Worm (Caenorhabditis elegans): ENCODE data around the gene clc-20.

DNA sequence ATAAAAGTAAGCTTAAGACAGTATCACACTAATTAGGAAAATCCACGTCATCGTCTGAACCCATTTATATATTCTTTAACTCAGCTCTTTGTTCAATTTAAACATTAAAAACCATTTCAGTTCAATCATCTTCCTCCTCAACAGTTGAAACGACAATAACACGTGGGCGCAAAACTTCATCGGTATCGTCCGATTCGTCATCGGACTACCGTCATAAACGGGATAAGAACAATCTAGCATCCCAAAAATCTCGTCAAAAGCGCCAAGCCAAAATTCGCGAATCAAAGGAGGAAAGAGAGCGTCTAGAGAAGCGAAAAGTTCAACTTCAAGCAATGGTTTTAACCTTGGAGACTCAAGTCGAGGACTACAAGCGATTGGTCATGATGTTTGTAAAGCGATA lies 37.2 kb upstream of the clc-20 start:
- TF ChIP-seq fos-1 (tag; optimal IDR thresholded peaks at IDR 0.05): no peak
- TF ChIP-seq unc-62 (GFP tag; optimal IDR thresholded peaks at IDR 0.05 in 1 of 2): peak in 1 of 2 experiments; percentile 85
- TF ChIP-seq unc-62 (tag; optimal IDR thresholded peaks at IDR 0.05): no peak
- TF ChIP-seq nhr-42 (GFP tag; IDR thresholded peaks at IDR 0.05): no peak

Measured in whole organism, L4 larva.